Worm (Caenorhabditis elegans) whole organism, L3 larva: ENCODE measurements around the gene F30H5.5.
A peak's percentile ranks its signal among the peaks of the same experiment; 100 is the strongest.

ENCODE experiments used
- R02D3.7 ChIP-seq: fragments of 150-350 bp; optimal IDR thresholded peaks from 2 replicates; lab custom pipeline; 2014; ENCODE audit warnings: missing biosample characterization, missing genetic modification characterization
- ZK546.5 ChIP-seq: sonication (generic microtip); optimal IDR thresholded peaks from 2 replicates; lab custom pipeline; 2017; ENCODE audit warnings: missing biosample characterization, missing genetic modification characterization
- aly-2 ChIP-seq: fragments of 150-350 bp; optimal IDR thresholded peaks from 2 replicates; lab custom pipeline; 2014; ENCODE audit warnings: missing biosample characterization, missing genetic modification characterization
- ama-1 ChIP-seq: fragments of 150-350 bp; optimal IDR thresholded peaks from 2 replicates; lab custom pipeline; 2018
- ceh-16 ChIP-seq: sonication (generic microtip); optimal IDR thresholded peaks from 2 replicates; lab custom pipeline; 2017; ENCODE audit warnings: missing biosample characterization, missing genetic modification characterization
- ceh-82 ChIP-seq: fragments of 150-350 bp; optimal IDR thresholded peaks from 2 replicates; lab custom pipeline; 2014; ENCODE audit warnings: missing biosample characterization, missing genetic modification characterization
- daf-12 ChIP-seq: fragments of 150-350 bp; optimal IDR thresholded peaks from 2 replicates; lab custom pipeline; 2014; ENCODE audit warnings: missing biosample characterization, missing genetic modification reagents, missing genetic modification characterization
- elt-1 ChIP-seq: fragments of 150-350 bp; optimal IDR thresholded peaks from 2 replicates; lab custom pipeline; 2014; ENCODE audit warnings: missing biosample characterization, missing genetic modification characterization
- elt-2 ChIP-seq: sonication (generic microtip); optimal IDR thresholded peaks from 2 replicates; lab custom pipeline; 2016; ENCODE audit warnings: missing genetic modification reagents, mild to moderate bottlenecking, missing genetic modification characterization, missing compliant biosample characterization
- elt-3 ChIP-seq, 3 experiments: fragments of 150-350 bp in 1 of 3; sonication (generic microtip) in 2 of 3; optimal IDR thresholded peaks; 2 replicates in 2 of 3; 4 replicates in 1 of 3; lab custom pipeline; 2014 to 2017; ENCODE audit warnings: missing biosample characterization in 3 of 3, missing genetic modification characterization in 3 of 3
- eor-1 ChIP-seq, 2 experiments: fragments of 150-350 bp; optimal IDR thresholded peaks; 2 replicates each; lab custom pipeline; 2014 to 2018; ENCODE audit warnings: missing biosample characterization in 2 of 2, missing genetic modification characterization in 2 of 2
- fkh-10 ChIP-seq: sonication (generic microtip); optimal IDR thresholded peaks from 2 replicates; lab custom pipeline; 2017; ENCODE audit warnings: missing biosample characterization, missing genetic modification reagents, missing genetic modification characterization
- fkh-2 ChIP-seq: fragments of 150-350 bp; optimal IDR thresholded peaks from 2 replicates; lab custom pipeline; 2014; ENCODE audit warnings: missing biosample characterization, missing genetic modification reagents, missing genetic modification characterization
- fos-1 ChIP-seq: fragments of 150-350 bp; optimal IDR thresholded peaks from 2 replicates; lab custom pipeline; 2014; ENCODE audit warnings: missing biosample characterization, missing genetic modification characterization
- hmg-11 ChIP-seq: sonication (generic microtip); optimal IDR thresholded peaks from 2 replicates; lab custom pipeline; 2016; ENCODE audit warnings: missing genetic modification characterization, missing compliant biosample characterization
- jun-1 ChIP-seq: fragments of 150-350 bp; optimal IDR thresholded peaks from 2 replicates; lab custom pipeline; 2014; ENCODE audit warnings: missing biosample characterization, missing genetic modification reagents, missing genetic modification characterization
- lin-15B ChIP-seq: fragments of 150-350 bp; optimal IDR thresholded peaks from 2 replicates; lab custom pipeline; 2014; ENCODE audit warnings: missing biosample characterization, missing genetic modification characterization
- mml-1 ChIP-seq: fragments of 150-350 bp; sonication (generic microtip); optimal IDR thresholded peaks from 3 replicates; lab custom pipeline; 2014; ENCODE audit warnings: missing biosample characterization, missing genetic modification characterization
- nfya-1 ChIP-seq: sonication (generic microtip); optimal IDR thresholded peaks from 2 replicates; lab custom pipeline; 2017; ENCODE audit warnings: missing genetic modification characterization, mild to moderate bottlenecking, missing compliant biosample characterization, antibody characterized with exemption, moderate library complexity; ENCODE audit not compliant: insufficient read depth
- nhr-12 ChIP-seq: fragments of 150-350 bp; optimal IDR thresholded peaks from 2 replicates; lab custom pipeline; 2014; ENCODE audit warnings: missing biosample characterization, missing genetic modification characterization
- nhr-25 ChIP-seq: sonication (generic microtip); optimal IDR thresholded peaks from 2 replicates; lab custom pipeline; 2017; ENCODE audit warnings: missing biosample characterization, missing genetic modification characterization
- nhr-43 ChIP-seq: sonication (generic microtip); optimal IDR thresholded peaks from 2 replicates; lab custom pipeline; 2016; ENCODE audit warnings: mild to moderate bottlenecking, missing genetic modification characterization, missing compliant biosample characterization; ENCODE audit not compliant: poor library complexity, severe bottlenecking
- nhr-67 ChIP-seq: fragments of 150-350 bp; optimal IDR thresholded peaks from 2 replicates; lab custom pipeline; 2014; ENCODE audit warnings: missing biosample characterization, missing genetic modification characterization
- pha-4 ChIP-seq: fragments of 150-350 bp; optimal IDR thresholded peaks from 2 replicates; lab custom pipeline; 2014; ENCODE audit warnings: missing biosample characterization, missing genetic modification reagents, missing genetic modification characterization
- pqm-1 ChIP-seq: fragments of 150-350 bp; optimal IDR thresholded peaks from 2 replicates; lab custom pipeline; 2017; ENCODE audit warnings: missing biosample characterization, missing genetic modification characterization, inconsistent platforms
- sea-2 ChIP-seq: fragments of 150-350 bp; sonication (generic microtip); optimal IDR thresholded peaks from 4 replicates; lab custom pipeline; 2014; ENCODE audit warnings: missing biosample characterization, missing genetic modification reagents, missing genetic modification characterization
- snpc-4 ChIP-seq: fragments of 150-350 bp; optimal IDR thresholded peaks from 2 replicates; lab custom pipeline; 2014; ENCODE audit warnings: missing biosample characterization, missing genetic modification characterization
- tbx-2 ChIP-seq: sonication (generic microtip); optimal IDR thresholded peaks from 2 replicates; lab custom pipeline; 2016; ENCODE audit warnings: mild to moderate bottlenecking, missing genetic modification characterization, missing compliant biosample characterization
- unc-62 ChIP-seq: fragments of 150-350 bp; sonication (generic microtip); optimal IDR thresholded peaks from 4 replicates; lab custom pipeline; 2014; ENCODE audit warnings: missing biosample characterization, missing genetic modification reagents, missing genetic modification characterization
- ztf-4 ChIP-seq: fragments of 150-350 bp; optimal IDR thresholded peaks from 2 replicates; lab custom pipeline; 2014; ENCODE audit warnings: missing biosample characterization, missing genetic modification characterization

F30H5.5 gene

ce11 chrIII:532152-532551, 43.6 kb downstream of the F30H5.5 start:
- TF ChIP-seq nhr-43 (tag; lab: Kevin White, UChicago) (no peak), mml-1 (no peak), sea-2 (GFP tag; lab: Kevin White, UChicago) (no peak), nhr-67 (tag; lab: Kevin White, UChicago) (no peak), ztf-4 (tag; lab: Kevin White, UChicago) (no peak), ceh-16 (tag; lab: Kevin White, UChicago) (no peak), eor-1 (tag; optimal IDR thresholded peaks at IDR 0.05; lab: Kevin White, UChicago) (no peak), nhr-25 (tag; lab: Kevin White, UChicago) (no peak), elt-3 (tag; optimal IDR thresholded peaks at IDR 0.05; lab: Kevin White, UChicago) (no peak), pqm-1 (no peak), daf-12 (tag; lab: Kevin White, UChicago) (no peak), aly-2 (tag; lab: Kevin White, UChicago) (no peak), nfya-1 (tag; lab: Kevin White, UChicago) (no peak), fkh-10 (GFP tag; lab: Kevin White, UChicago) (no peak), snpc-4 (no peak), elt-1 (tag; lab: Kevin White, UChicago) (no peak), fkh-2 (no peak), ceh-82 (tag; lab: Kevin White, UChicago) (no peak), lin-15B (tag; lab: Kevin White, UChicago) (no peak)

ce11 chrIII:535266-536107, 46.9 kb downstream of the F30H5.5 start:
- TF ChIP-seq jun-1 (tag; lab: Kevin White, UChicago) (peak; percentile 40), nhr-12 (tag; lab: Kevin White, UChicago) (no peak), elt-2 (peak; percentile 75), nfya-1 (tag; lab: Kevin White, UChicago) (peak; percentile 23), ceh-16 (tag; lab: Kevin White, UChicago) (no peak), ZK546.5 (tag; lab: Kevin White, UChicago) (no peak), pqm-1 (peak; percentile 2), pha-4 (tag; lab: Kevin White, UChicago) (peak; percentile 21), hmg-11 (tag; lab: Kevin White, UChicago) (peak; percentile 71), mml-1 (no peak), tbx-2 (tag; lab: Kevin White, UChicago) (peak; percentile 1), unc-62 (no peak)
- TF ChIP-seq, all 47 proteins: peak for 7

ce11 chrIII:537054-537453, 48.5 kb downstream of the F30H5.5 start:
- TF ChIP-seq mml-1 = no peak
- TF ChIP-seq R02D3.7 (tag; lab: Kevin White, UChicago) = no peak
- TF ChIP-seq fos-1 = no peak
- TF ChIP-seq ama-1 = no peak
